Worm (Caenorhabditis elegans) whole organism, late embryonic: ENCODE results near the gene ZK177.2.

Experiments used
- F13H6.1 ChIP-seq: sonication (generic microtip); optimal IDR thresholded peaks from 2 replicates; lab custom pipeline; 2016; ENCODE audit warnings: missing genetic modification characterization, missing compliant biosample characterization
- ahr-1 ChIP-seq: sonication (generic microtip); optimal IDR thresholded peaks from 2 replicates; lab custom pipeline; 2016; ENCODE audit warnings: missing genetic modification characterization, missing compliant biosample characterization
- ceh-14 ChIP-seq: sonication (generic microtip); optimal IDR thresholded peaks from 2 replicates; lab custom pipeline; 2016; ENCODE audit warnings: missing genotype, missing genetic modification characterization, missing compliant biosample characterization
- ceh-22 ChIP-seq: sonication (generic microtip); optimal IDR thresholded peaks from 2 replicates; lab custom pipeline; 2017; ENCODE audit warnings: missing biosample characterization, missing genetic modification characterization
- ceh-30 ChIP-seq: fragments of 150-350 bp; optimal IDR thresholded peaks from 2 replicates; lab custom pipeline; 2014; ENCODE audit warnings: missing biosample characterization, missing genetic modification characterization
- ceh-31 ChIP-seq: sonication (generic microtip); optimal IDR thresholded peaks from 2 replicates; lab custom pipeline; 2016; ENCODE audit warnings: missing genetic modification characterization, missing compliant biosample characterization
- ceh-34 ChIP-seq: sonication (generic microtip); optimal IDR thresholded peaks from 2 replicates; lab custom pipeline; 2016; ENCODE audit warnings: mild to moderate bottlenecking, missing genetic modification characterization, missing compliant biosample characterization
- ceh-48 ChIP-seq: sonication (generic microtip); optimal IDR thresholded peaks from 2 replicates; lab custom pipeline; 2016; ENCODE audit warnings: missing genetic modification characterization, inconsistent platforms, missing compliant biosample characterization
- che-1 ChIP-seq: sonication (generic microtip); optimal IDR thresholded peaks from 2 replicates; lab custom pipeline; 2016; ENCODE audit warnings: mild to moderate bottlenecking, missing genetic modification characterization, missing compliant biosample characterization
- dve-1 ChIP-seq: sonication (generic microtip); optimal IDR thresholded peaks from 2 replicates; lab custom pipeline; 2017; ENCODE audit warnings: antibody characterized with exemption, mild to moderate bottlenecking, missing genetic modification characterization, missing compliant biosample characterization
- elt-2 ChIP-seq: sonication (generic microtip); optimal IDR thresholded peaks from 2 replicates; lab custom pipeline; 2016; ENCODE audit warnings: missing genetic modification reagents, missing genetic modification characterization, missing compliant biosample characterization
- ets-4 ChIP-seq: sonication (generic microtip); optimal IDR thresholded peaks from 2 replicates; lab custom pipeline; 2016; ENCODE audit warnings: missing genetic modification characterization, missing compliant biosample characterization
- eyg-1 ChIP-seq: sonication (generic microtip); optimal IDR thresholded peaks from 2 replicates; lab custom pipeline; 2016; ENCODE audit warnings: missing genotype, missing genetic modification characterization, missing compliant biosample characterization
- fax-1 ChIP-seq: sonication (generic microtip); optimal IDR thresholded peaks from 2 replicates; lab custom pipeline; 2016; ENCODE audit warnings: missing genotype, missing genetic modification characterization, missing compliant biosample characterization
- fkh-10 ChIP-seq: fragments of 150-350 bp; optimal IDR thresholded peaks from 2 replicates; lab custom pipeline; 2014; ENCODE audit warnings: missing biosample characterization, missing genetic modification reagents, missing genetic modification characterization
- gmeb-2 ChIP-seq: sonication (generic microtip); optimal IDR thresholded peaks from 2 replicates; lab custom pipeline; 2016; ENCODE audit warnings: missing genetic modification characterization, inconsistent platforms, missing compliant biosample characterization
- hlh-15 ChIP-seq: sonication (generic microtip); optimal IDR thresholded peaks from 2 replicates; lab custom pipeline; 2016; ENCODE audit warnings: missing genetic modification characterization, missing compliant biosample characterization
- hlh-6 ChIP-seq: sonication (generic microtip); optimal IDR thresholded peaks from 2 replicates; lab custom pipeline; 2016; ENCODE audit warnings: missing genotype, missing genetic modification characterization, missing compliant biosample characterization
- madf-2 ChIP-seq: sonication (generic microtip); optimal IDR thresholded peaks from 2 replicates; lab custom pipeline; 2017; ENCODE audit warnings: missing genetic modification characterization, missing compliant biosample characterization
- nfya-1 ChIP-seq: sonication (generic microtip); optimal IDR thresholded peaks from 2 replicates; lab custom pipeline; 2017; ENCODE audit warnings: missing genetic modification characterization, mild to moderate bottlenecking, missing compliant biosample characterization, antibody characterized with exemption, moderate library complexity
- nhr-11 ChIP-seq: fragments of 150-350 bp; optimal IDR thresholded peaks from 2 replicates; lab custom pipeline; 2014; ENCODE audit warnings: missing biosample characterization, missing genetic modification characterization
- nhr-232 ChIP-seq: sonication (generic microtip); optimal IDR thresholded peaks from 2 replicates; lab custom pipeline; 2016; ENCODE audit warnings: missing genetic modification characterization, missing compliant biosample characterization
- npax-4 ChIP-seq: sonication (generic microtip); optimal IDR thresholded peaks from 2 replicates; lab custom pipeline; 2016; ENCODE audit warnings: missing genetic modification characterization, missing compliant biosample characterization
- odd-2 ChIP-seq: sonication (generic microtip); optimal IDR thresholded peaks from 2 replicates; lab custom pipeline; 2017; ENCODE audit warnings: antibody characterized with exemption, mild to moderate bottlenecking, missing genetic modification characterization, missing compliant biosample characterization
- pag-3 ChIP-seq: sonication (generic microtip); optimal IDR thresholded peaks from 2 replicates; lab custom pipeline; 2016; ENCODE audit warnings: missing compliant biosample characterization, missing genetic modification characterization, borderline replicate concordance
- pha-4 ChIP-seq: fragments of 150-350 bp; optimal IDR thresholded peaks from 2 replicates; lab custom pipeline; 2018; ENCODE audit warnings: missing biosample characterization, missing genetic modification reagents, missing genetic modification characterization
- pros-1 ChIP-seq: fragments of 150-350 bp; optimal IDR thresholded peaks from 2 replicates; lab custom pipeline; 2014; ENCODE audit warnings: missing biosample characterization, missing genetic modification reagents, missing genetic modification characterization
- sox-2 ChIP-seq: fragments of 200-800 bp; sonication (Bioruptor generic); IDR thresholded peaks from 2 replicates; pipeline ENCODE4 v1.3.6; 2022; ENCODE audit warnings: missing genetic modification reagents, missing genetic modification characterization, missing compliant biosample characterization
- sox-4 ChIP-seq: sonication (generic microtip); optimal IDR thresholded peaks from 2 replicates; lab custom pipeline; 2017; ENCODE audit warnings: mild to moderate bottlenecking, missing genetic modification characterization, inconsistent platforms, missing compliant biosample characterization
- syd-9 ChIP-seq: sonication (generic microtip); optimal IDR thresholded peaks from 2 replicates; lab custom pipeline; 2016; ENCODE audit warnings: mild to moderate bottlenecking, missing genetic modification characterization, moderate library complexity, missing compliant biosample characterization
- tbx-2 ChIP-seq: sonication (generic microtip); optimal IDR thresholded peaks from 2 replicates; lab custom pipeline; 2016; ENCODE audit warnings: missing genetic modification characterization, missing compliant biosample characterization
- unc-3 ChIP-seq, 2 experiments: fragments of 200-800 bp in 1 of 2; sonication (Bioruptor generic) in 1 of 2; sonication (generic microtip) in 1 of 2; conservative IDR thresholded peaks in 1 of 2; optimal IDR thresholded peaks in 1 of 2; 2 replicates each; pipeline versions ENCODE4 v1.3.6 to Lab custom; 2016 to 2022; ENCODE audit warnings: missing compliant biosample characterization in 2 of 2, missing genetic modification characterization in 2 of 2, missing genetic modification reagents in 1 of 2
- unc-42 ChIP-seq: sonication (generic microtip); optimal IDR thresholded peaks from 2 replicates; lab custom pipeline; 2016; ENCODE audit warnings: missing genotype, missing genetic modification characterization, missing compliant biosample characterization
- unc-55 ChIP-seq: sonication (generic microtip); optimal IDR thresholded peaks from 2 replicates; lab custom pipeline; 2017; ENCODE audit warnings: missing biosample characterization, missing genetic modification reagents, missing genetic modification characterization
- unc-86 ChIP-seq: sonication (generic microtip); optimal IDR thresholded peaks from 2 replicates; lab custom pipeline; 2016; ENCODE audit warnings: missing genetic modification characterization, missing compliant biosample characterization
- zip-5 ChIP-seq: sonication (generic microtip); optimal IDR thresholded peaks from 2 replicates; lab custom pipeline; 2016; ENCODE audit warnings: missing genetic modification characterization, missing compliant biosample characterization

The ZK177.2 gene

DNA sequence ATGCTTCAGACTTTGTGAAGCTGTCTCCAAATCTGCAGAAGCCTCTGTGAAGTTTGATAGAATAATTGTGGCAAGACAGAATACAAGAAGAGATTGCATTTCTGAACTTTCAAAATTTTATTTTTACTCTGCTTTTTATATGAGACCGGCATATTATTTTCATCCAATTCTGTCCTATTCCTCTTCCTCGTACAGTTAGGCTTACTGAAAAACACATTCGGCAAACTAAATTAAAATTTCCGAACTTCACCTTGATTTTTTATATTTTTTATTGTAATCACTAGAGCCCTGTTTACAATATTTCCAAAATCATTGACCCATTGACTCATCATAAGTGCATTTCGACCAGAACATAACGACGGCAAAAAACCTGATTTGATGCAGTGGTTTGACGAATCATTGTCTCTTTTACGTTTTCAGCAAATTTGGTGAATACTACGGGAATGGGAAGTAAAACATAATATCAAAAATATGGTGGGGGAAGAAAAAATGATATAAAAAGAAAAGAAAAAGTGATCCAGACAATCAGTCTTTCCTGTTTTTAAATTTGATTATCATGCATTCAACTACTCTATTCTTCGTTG is 20.8 kb upstream of the ZK177.2 start, which contains the start of the genes suex-1 and F12A10.9:
TSS of gene suex-1 (minus strand) at position 101 of the 584 bp plus-strand sequence.
TSS of gene F12A10.9 (plus strand) at position 534 of the 584 bp plus-strand sequence.
- TF ChIP-seq sox-2 (GFP tag; lab: Robert Waterston, UW) (no peak), unc-86 (tag; lab: Kevin White, UChicago) (no peak), pag-3 (tag; lab: Kevin White, UChicago) (no peak), tbx-2 (tag; lab: Kevin White, UChicago) (no peak), madf-2 (no peak), eyg-1 (tag; lab: Kevin White, UChicago) (no peak), ets-4 (tag; lab: Kevin White, UChicago) (no peak), fkh-10 (no peak), ceh-48 (tag; lab: Kevin White, UChicago) (no peak), ceh-30 (no peak), odd-2 (tag; lab: Kevin White, UChicago) (no peak)
- TF ChIP-seq, all 69 proteins: peak for 0

DNA sequence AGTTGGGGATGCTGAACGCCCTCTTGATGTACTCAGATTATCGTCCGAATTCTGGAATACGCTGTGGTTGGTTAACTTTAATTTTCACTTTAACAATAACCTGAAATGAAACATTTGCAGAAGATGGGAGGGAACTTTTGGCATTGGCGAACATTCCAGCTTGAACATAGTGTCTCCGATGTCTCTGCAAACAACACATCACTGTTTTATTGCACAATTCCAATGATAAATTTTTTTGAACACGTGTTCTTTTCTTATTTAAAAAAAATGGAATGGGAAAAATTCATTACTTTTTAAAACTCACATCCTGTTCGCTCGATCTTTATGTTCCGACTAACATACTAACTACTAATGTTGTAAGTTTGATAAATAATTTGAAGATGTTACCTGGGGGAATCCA is 18.5 kb upstream of the ZK177.2 start, which contains the start of gene fzy-1:
TSS of gene fzy-1 (plus strand) at position 301 of the 400 bp plus-strand sequence.
- TF ChIP-seq ceh-31 (no peak), sox-4 (tag; lab: Kevin White, UChicago) (no peak), fax-1 (tag; lab: Kevin White, UChicago) (no peak), hlh-6 (no peak)
- TF ChIP-seq, all 69 proteins: peak for 0

DNA sequence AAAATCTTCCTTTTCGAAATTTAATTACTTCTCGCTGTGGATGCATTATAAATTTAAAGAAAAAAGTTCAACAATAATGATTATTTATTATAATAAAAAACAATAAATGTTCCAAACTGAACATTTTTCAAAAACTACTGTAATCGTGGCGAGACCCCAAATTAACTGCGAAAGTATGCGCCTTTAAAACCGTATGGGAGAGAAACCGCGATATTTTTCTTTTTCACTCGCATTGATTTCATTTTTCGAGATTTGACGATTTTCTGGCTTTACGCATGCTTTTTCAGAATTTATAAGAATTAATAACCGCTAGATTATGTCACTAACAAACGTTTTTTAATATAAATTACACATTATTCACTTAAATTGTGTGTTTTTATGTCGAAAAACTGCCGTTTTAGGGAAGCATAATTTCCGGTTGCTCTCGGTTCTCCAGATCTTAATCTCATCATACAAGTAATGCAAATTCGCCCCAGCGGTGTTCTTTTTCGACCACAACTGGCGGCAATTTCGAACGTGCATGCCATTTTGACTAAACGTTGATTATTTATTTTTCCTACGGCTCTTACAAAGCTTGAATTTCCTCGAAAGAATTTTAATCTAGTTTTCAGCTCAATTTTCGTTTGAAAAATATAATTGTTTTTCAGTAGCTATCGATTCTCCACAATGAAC is 17.9 kb upstream of the ZK177.2 start, which contains the start of gene F12A10.8:
TSS of gene F12A10.8 (minus strand) at position 79 of the 672 bp plus-strand sequence.
- peak; percentile 81 for TF ChIP-seq unc-42
- TF ChIP-seq ceh-34, result no peak

DNA sequence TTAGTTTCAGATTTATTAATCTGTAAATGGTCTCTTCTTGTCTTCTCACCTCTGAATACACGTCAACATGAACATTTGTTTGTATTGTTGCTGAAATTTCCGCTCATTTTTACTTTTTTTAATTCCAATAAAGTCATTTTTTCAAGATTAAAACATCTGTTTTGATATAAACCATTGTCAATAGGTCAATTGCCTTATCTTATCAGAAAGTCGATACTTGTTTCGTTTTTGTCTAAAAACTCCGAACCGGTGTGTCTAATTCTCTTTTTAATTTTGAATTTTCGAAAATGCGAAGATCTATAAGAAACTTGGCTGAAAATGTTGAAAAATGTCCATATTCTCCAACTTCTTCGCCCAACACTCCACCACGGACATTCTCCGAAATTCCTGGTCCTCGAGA is 15.2 kb upstream of the ZK177.2 start, which contains the start of gene cyp-44A1:
TSS of gene cyp-44A1 (plus strand) at position 285 of the 400 bp plus-strand sequence.
- TF ChIP-seq pag-3 (tag; lab: Kevin White, UChicago) (no peak), elt-2 (tag; lab: Kevin White, UChicago) (peak; percentile 74)
- TF ChIP-seq, all 69 proteins: peak for 1

DNA sequence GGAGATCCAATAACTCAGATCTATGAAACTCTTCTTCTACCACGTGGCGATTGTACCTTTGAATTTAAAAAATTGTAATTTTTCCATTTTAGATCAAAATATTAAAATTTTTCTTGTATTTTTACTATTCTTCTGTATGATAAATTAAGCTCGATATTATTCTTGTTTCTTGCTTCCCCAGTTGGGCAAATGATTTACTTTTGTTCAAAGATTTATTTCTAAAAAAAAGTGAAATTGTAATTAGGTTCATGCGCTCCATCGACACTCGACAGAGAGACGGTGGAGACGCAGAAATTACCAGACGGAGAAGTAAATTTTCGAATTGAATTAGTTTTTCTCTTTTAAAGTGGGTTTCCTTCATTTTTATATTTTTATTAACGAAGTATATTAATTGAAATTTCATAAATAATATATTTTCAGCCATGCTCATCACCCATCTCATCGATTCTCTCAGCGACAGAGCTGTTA is 13.2 kb upstream of the ZK177.2 start, which contains the start of gene npp-24:
TSS of gene npp-24 (plus strand) at position 51 of the 468 bp plus-strand sequence.
- no peak for TF ChIP-seq pros-1 (tag; lab: Kevin White, UChicago)
- peak; percentile 6 for TF ChIP-seq elt-2 (tag; lab: Kevin White, UChicago)

DNA sequence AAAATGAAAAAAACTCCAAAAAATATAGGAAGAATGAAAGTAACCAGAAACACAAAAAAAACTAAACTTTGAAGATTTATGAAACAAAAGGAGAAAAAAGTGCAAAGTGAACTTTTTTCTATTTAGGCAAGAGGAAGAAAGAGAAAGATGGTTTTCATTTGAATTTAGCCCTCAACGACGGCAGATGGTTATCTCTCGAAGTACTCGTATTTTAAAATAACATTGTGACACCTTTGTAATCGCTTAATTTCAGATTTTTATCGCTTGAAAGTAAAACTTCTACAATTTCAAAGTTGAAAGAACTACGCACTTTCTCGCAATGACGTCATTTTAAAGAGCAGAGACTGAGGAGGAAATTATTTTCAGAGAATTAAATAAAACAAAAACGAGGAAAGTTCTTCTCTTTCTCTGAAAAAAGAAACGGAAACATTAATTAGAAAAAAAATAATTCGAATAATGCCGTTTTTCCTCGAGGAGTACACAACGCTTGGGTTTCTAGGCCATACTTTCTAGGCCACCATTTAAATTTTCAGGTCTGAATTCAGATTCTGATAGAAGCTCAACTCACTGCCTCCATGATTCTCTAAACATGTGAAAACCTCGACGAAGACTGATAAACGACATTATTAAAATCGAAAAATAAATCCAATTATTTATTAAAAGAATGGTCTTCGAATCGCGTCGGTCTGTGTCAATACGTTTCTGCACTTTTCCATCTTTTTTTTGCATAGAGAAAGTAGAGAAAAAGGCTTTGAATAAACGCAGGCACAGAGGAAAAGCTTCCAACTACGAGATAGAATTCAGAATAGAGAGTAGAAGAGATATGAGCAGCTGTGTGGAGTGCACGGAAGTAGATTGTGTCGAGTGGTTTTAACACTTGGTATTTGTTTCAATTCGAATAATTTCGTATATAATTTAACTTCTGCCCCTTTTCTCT is 7.3 kb upstream of the ZK177.2 start:
- peak; percentile 60 for TF ChIP-seq unc-42
- TF ChIP-seq sox-4 (tag; lab: Kevin White, UChicago), result no peak
- peak; percentile 33 for TF ChIP-seq tbx-2 (tag; lab: Kevin White, UChicago)
- TF ChIP-seq npax-4 (tag; lab: Kevin White, UChicago), result no peak
- no peak for TF ChIP-seq zip-5
- TF ChIP-seq hlh-15, result no peak
- no peak for TF ChIP-seq nhr-232 (tag; lab: Kevin White, UChicago)
- TF ChIP-seq ceh-14 (tag; lab: Kevin White, UChicago), result peak; percentile 53
- TF ChIP-seq unc-3 (GFP tag; conservative IDR thresholded peaks at IDR 0.05; lab: Robert Waterston, UW), result no peak
- TF ChIP-seq unc-3 (tag; optimal IDR thresholded peaks at IDR 0.05; lab: Kevin White, UChicago), result no peak
- no peak for TF ChIP-seq ceh-22 (tag; lab: Kevin White, UChicago)
- no peak for TF ChIP-seq nhr-11
- TF ChIP-seq dve-1 (tag; lab: Kevin White, UChicago), result no peak
- TF ChIP-seq pha-4 (tag; lab: Kevin White, UChicago), result no peak
- TF ChIP-seq syd-9 (tag; lab: Kevin White, UChicago), result no peak
- TF ChIP-seq ceh-48 (tag; lab: Kevin White, UChicago), result no peak
- TF ChIP-seq madf-2, result no peak
- no peak for TF ChIP-seq nfya-1 (tag; lab: Kevin White, UChicago)
- no peak for TF ChIP-seq F13H6.1
- TF ChIP-seq ceh-34, result no peak
- TF ChIP-seq che-1, result no peak
- peak; percentile 44 for TF ChIP-seq ets-4 (tag; lab: Kevin White, UChicago)
- TF ChIP-seq gmeb-2 (tag; lab: Kevin White, UChicago), result no peak
- TF ChIP-seq unc-86 (tag; lab: Kevin White, UChicago), result no peak
- no peak for TF ChIP-seq unc-55 (GFP tag; lab: Kevin White, UChicago)
- TF ChIP-seq ahr-1 (tag; lab: Kevin White, UChicago), result no peak
